Worm (Caenorhabditis elegans): Measurements from ENCODE around the gene sedl-1.

DNA sequence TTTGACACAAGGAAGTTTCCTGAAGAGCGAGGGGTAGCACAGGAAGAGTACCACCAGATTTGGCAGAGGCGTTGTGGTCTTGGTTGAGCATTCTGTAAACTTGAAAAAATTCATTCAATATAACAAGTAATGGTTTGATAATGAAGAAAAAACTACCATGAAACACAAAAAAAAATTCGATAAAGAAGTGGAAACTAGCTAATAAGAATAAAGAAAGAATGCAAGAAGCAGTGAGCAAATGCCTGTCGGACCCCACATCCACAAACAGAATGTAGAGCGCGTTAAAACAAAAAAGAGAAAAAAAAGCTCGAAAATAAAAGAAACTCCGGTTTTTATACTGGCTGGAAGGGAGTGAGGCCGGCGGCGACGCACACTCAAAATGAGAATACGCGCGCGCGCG, 42.5 kb downstream of the sedl-1 start, which contains the start of gene H39E20.1:
- TF ChIP-seq unc-39 (tag; optimal IDR thresholded peaks at IDR 0.05) (no peak), unc-62 (GFP tag; optimal IDR thresholded peaks at IDR 0.05) (no peak), ama-1 (optimal IDR thresholded peaks at IDR 0.05) (no peak), lin-39 (tag; optimal IDR thresholded peaks at IDR 0.05) (no peak), nhr-77 (tag; optimal IDR thresholded peaks at IDR 0.05) (no peak), sea-2 (GFP tag; optimal IDR thresholded peaks at IDR 0.05) (no peak), zag-1 (tag; optimal IDR thresholded peaks at IDR 0.05) (no peak), nfya-1 (tag; optimal IDR thresholded peaks at IDR 0.05; ENCODE audit: insufficient read depth) (no peak), ceh-9 (tag; optimal IDR thresholded peaks at IDR 0.05) (no peak), ZK546.5 (tag; optimal IDR thresholded peaks at IDR 0.05) (no peak), egl-27 (tag; optimal IDR thresholded peaks at IDR 0.05) (no peak), ceh-82 (tag; optimal IDR thresholded peaks at IDR 0.05) (no peak), mdl-1 (tag; optimal IDR thresholded peaks at IDR 0.05) (no peak)
